Worm (Caenorhabditis elegans): Measurements from ENCODE around the gene crp-1.

ce11 chrV:10468709-10469108 lies 9.7 kb upstream of the crp-1 start:
- no peak for TF ChIP-seq ztf-23 (GFP tag; IDR thresholded peaks at IDR 0.05)
- no peak for TF ChIP-seq flt-1 (GFP tag; IDR thresholded peaks at IDR 0.05)
- TF ChIP-seq ztf-29 (GFP tag; IDR thresholded peaks at IDR 0.05), result no peak
- TF ChIP-seq med-1 (GFP tag; optimal IDR thresholded peaks at IDR 0.05; ENCODE audit: insufficient read depth), result no peak
- no peak for TF ChIP-seq T22C8.4 (GFP tag; IDR thresholded peaks at IDR 0.05)
- no peak for TF ChIP-seq cog-1 (tag; optimal IDR thresholded peaks at IDR 0.05)
- no peak for TF ChIP-seq ref-1 (GFP tag; conservative IDR thresholded peaks at IDR 0.05)
- TF ChIP-seq klf-2 (GFP tag; conservative IDR thresholded peaks at IDR 0.05), result no peak
- no peak for TF ChIP-seq tab-1 (GFP tag; IDR thresholded peaks at IDR 0.05)

Data from whole organism, midembryonic.